Worm (Caenorhabditis elegans): ENCODE data around the gene C15C8.7.

C15C8.7 gene

DNA sequence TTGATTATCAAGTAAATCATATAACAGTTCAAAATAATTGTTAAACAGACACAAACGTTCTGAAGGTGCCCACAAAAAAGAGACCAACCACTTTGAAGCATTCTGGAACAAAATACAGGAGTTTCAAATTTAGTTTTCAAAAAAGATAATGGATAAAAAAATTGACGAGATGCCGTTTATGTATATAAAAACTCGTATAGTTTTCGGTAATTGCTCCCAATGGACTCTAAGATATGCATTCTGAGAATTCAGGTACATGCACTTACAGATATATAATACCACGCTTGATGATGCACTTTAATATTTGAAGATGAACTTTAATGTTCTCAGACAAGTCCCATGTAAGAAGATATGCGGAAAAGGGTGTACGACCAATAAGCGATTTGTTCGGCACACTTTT, 26.2 kb downstream of the C15C8.7 start, which contains the start of gene str-181:
Gene str-181 (minus strand): TSS at position 101 of the 400 bp plus-strand sequence.
- TF ChIP-seq nhr-76 (tag; optimal IDR thresholded peaks at IDR 0.05): no peak
- TF ChIP-seq unc-120 (tag; optimal IDR thresholded peaks at IDR 0.05; ENCODE audit: poor library complexity, severe bottlenecking): no peak
- no peak for TF ChIP-seq mls-2 (tag; optimal IDR thresholded peaks at IDR 0.05)
- no peak for TF ChIP-seq nhr-237 (tag; optimal IDR thresholded peaks at IDR 0.05)
- no peak for TF ChIP-seq M03D4.4 (tag; optimal IDR thresholded peaks at IDR 0.05)
- no peak for TF ChIP-seq sptf-1 (tag; optimal IDR thresholded peaks at IDR 0.05)
- no peak for TF ChIP-seq nhr-12 (tag; optimal IDR thresholded peaks at IDR 0.05)
- TF ChIP-seq mab-5 (tag; optimal IDR thresholded peaks at IDR 0.05): no peak
- TF ChIP-seq blmp-1 (tag; optimal IDR thresholded peaks at IDR 0.05): no peak
- no peak for TF ChIP-seq ceh-39 (tag; optimal IDR thresholded peaks at IDR 0.05)
- TF ChIP-seq flh-1 (GFP tag; optimal IDR thresholded peaks at IDR 0.05): no peak
- no peak for TF ChIP-seq ham-2 (GFP tag; optimal IDR thresholded peaks at IDR 0.05)
- TF ChIP-seq ceh-83 (GFP tag; optimal IDR thresholded peaks at IDR 0.05): no peak
- no peak for TF ChIP-seq tbx-8 (GFP tag; optimal IDR thresholded peaks at IDR 0.05)
- no peak for TF ChIP-seq hlh-1 (tag; optimal IDR thresholded peaks at IDR 0.05)
- TF ChIP-seq lin-13 (tag; optimal IDR thresholded peaks at IDR 0.05): no peak
- no peak for TF ChIP-seq snpc-4 (tag; optimal IDR thresholded peaks at IDR 0.05)
- no peak for TF ChIP-seq lsy-2 (tag; optimal IDR thresholded peaks at IDR 0.05)
- no peak for TF ChIP-seq unc-39 (tag; optimal IDR thresholded peaks at IDR 0.05)

DNA sequence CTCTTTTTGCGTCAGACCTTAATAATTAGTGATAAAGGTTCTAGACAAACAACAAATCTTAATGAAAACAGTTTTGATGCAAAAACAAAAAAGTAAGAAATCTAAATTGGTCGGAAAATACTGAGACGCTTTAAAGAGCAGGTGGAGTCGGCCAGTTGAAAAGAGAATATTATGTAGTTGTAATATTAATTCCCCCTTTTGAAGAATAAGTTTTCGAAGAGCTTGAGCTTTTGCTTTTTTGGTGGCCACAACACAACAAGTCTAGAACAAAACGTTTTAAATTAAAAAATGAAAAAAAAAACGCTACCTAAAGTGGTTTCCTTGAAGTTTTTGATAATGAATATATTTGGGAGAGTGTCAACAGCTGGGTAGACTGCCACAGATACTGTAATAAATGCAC, 28.4 kb downstream of the C15C8.7 start, which contains the start of gene str-178:
Gene str-178 (minus strand): TSS at position 101 of the 400 bp plus-strand sequence.
- TF ChIP-seq unc-39 (tag; optimal IDR thresholded peaks at IDR 0.05): no peak
- TF ChIP-seq ces-1 (GFP tag; optimal IDR thresholded peaks at IDR 0.05): no peak
- no peak for TF ChIP-seq pha-4 (tag; optimal IDR thresholded peaks at IDR 0.05)
- no peak for TF ChIP-seq nhr-237 (tag; optimal IDR thresholded peaks at IDR 0.05)
- no peak for TF ChIP-seq elt-1 (tag; optimal IDR thresholded peaks at IDR 0.05; ENCODE audit: borderline replicate concordance, insufficient read depth)
- TF ChIP-seq lin-32 (GFP tag; optimal IDR thresholded peaks at IDR 0.05): no peak
- TF ChIP-seq nhr-2 (tag; optimal IDR thresholded peaks at IDR 0.05): no peak
- no peak for TF ChIP-seq elt-3 (tag; optimal IDR thresholded peaks at IDR 0.05)
- TF ChIP-seq mls-2 (tag; optimal IDR thresholded peaks at IDR 0.05): no peak
- no peak for TF ChIP-seq ztf-11 (tag; optimal IDR thresholded peaks at IDR 0.05)

- TF ChIP-seq unc-39 (tag; optimal IDR thresholded peaks at IDR 0.05) (no peak), sptf-1 (tag; optimal IDR thresholded peaks at IDR 0.05) (no peak), flh-1 (GFP tag; optimal IDR thresholded peaks at IDR 0.05) (no peak), blmp-1 (tag; optimal IDR thresholded peaks at IDR 0.05) (no peak), M03D4.4 (tag; optimal IDR thresholded peaks at IDR 0.05) (no peak), drap-1 (GFP tag; optimal IDR thresholded peaks at IDR 0.05) (no peak), snpc-4 (tag; optimal IDR thresholded peaks at IDR 0.05) (no peak), ztf-11 (tag; optimal IDR thresholded peaks at IDR 0.05) (no peak), ceh-39 (tag; optimal IDR thresholded peaks at IDR 0.05) (no peak), elt-3 (tag; optimal IDR thresholded peaks at IDR 0.05) (no peak), nhr-28 (tag; optimal IDR thresholded peaks at IDR 0.05) (no peak)
These were observed 30.7 kb downstream of the C15C8.7 start, which contains the start of gene R11D1.4 for ce11 chrV:12714120-12714519. TSS of gene R11D1.4 (minus strand) at chrV:12714220.

DNA sequence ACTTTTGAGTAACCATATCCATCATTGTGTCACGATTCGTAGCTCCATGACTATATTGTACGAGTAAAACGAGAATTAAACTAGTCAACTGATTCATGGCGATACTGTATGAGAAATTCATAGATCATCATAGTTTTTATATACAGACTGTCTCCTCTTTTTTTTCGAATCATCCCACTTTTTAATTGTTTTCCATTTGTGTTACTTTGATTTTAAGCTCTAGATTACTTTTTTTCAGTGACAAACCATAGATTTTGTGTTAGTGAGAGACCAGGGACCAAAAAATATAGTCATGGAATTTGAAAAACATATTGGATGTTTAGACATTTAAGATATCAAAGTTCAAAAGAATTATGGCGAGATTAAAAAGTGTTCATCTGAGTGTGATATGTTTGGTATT, 32.9 kb downstream of the C15C8.7 start, which contains the start of gene R11D1.3:
Gene R11D1.3 (minus strand): TSS at position 101 of the 400 bp plus-strand sequence.
- TF ChIP-seq zip-8 (tag; optimal IDR thresholded peaks at IDR 0.05): no peak
- TF ChIP-seq nhr-237 (tag; optimal IDR thresholded peaks at IDR 0.05): no peak
- no peak for TF ChIP-seq lsy-2 (tag; optimal IDR thresholded peaks at IDR 0.05)
- no peak for TF ChIP-seq tbx-8 (GFP tag; optimal IDR thresholded peaks at IDR 0.05)
- TF ChIP-seq ceh-43 (GFP tag; optimal IDR thresholded peaks at IDR 0.05): no peak
- TF ChIP-seq elt-3 (tag; optimal IDR thresholded peaks at IDR 0.05): no peak
- no peak for TF ChIP-seq blmp-1 (tag; optimal IDR thresholded peaks at IDR 0.05)
- TF ChIP-seq ceh-83 (GFP tag; optimal IDR thresholded peaks at IDR 0.05): no peak
- no peak for TF ChIP-seq flh-1 (GFP tag; optimal IDR thresholded peaks at IDR 0.05)
- TF ChIP-seq nhr-2 (tag; optimal IDR thresholded peaks at IDR 0.05): no peak
- TF ChIP-seq lin-32 (GFP tag; optimal IDR thresholded peaks at IDR 0.05): no peak
- TF ChIP-seq ham-2 (GFP tag; optimal IDR thresholded peaks at IDR 0.05): no peak
- no peak for TF ChIP-seq unc-62 (GFP tag; optimal IDR thresholded peaks at IDR 0.05)
- no peak for TF ChIP-seq lin-13 (tag; optimal IDR thresholded peaks at IDR 0.05)

DNA sequence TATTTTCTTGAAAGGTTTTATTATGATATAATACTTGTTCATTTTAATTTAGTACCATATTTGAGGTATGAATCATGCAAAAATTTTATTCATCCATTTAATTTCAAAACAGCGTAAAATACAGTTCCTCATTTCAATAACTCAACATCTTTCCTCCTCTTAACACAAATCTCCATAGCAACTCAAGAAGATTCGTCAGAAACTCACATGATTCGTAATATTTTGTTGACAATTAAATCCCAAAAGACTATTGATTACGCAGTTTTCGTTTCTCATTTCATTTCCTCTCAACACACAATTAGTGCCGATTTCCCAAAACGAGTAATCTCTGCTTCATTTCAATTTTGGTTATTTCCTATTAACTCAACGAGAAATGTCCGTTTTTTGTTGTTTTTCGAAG, 36.5 kb downstream of the C15C8.7 start, which contains the start of gene R11D1.2:
Gene R11D1.2 (plus strand): TSS at position 301 of the 400 bp plus-strand sequence.
- TF ChIP-seq bed-3 (GFP tag; optimal IDR thresholded peaks at IDR 0.05) (no peak), mep-1 (tag; optimal IDR thresholded peaks at IDR 0.05) (no peak), elt-1 (tag; optimal IDR thresholded peaks at IDR 0.05; ENCODE audit: borderline replicate concordance, insufficient read depth) (no peak), elt-3 (tag; optimal IDR thresholded peaks at IDR 0.05) (no peak), sem-2 (GFP tag; optimal IDR thresholded peaks at IDR 0.05) (no peak), unc-39 (tag; optimal IDR thresholded peaks at IDR 0.05) (no peak), nhr-76 (tag; optimal IDR thresholded peaks at IDR 0.05) (no peak), nhr-237 (tag; optimal IDR thresholded peaks at IDR 0.05) (no peak), lin-13 (tag; optimal IDR thresholded peaks at IDR 0.05) (no peak), nhr-2 (tag; optimal IDR thresholded peaks at IDR 0.05) (no peak), ceh-39 (tag; optimal IDR thresholded peaks at IDR 0.05) (no peak), ceh-83 (GFP tag; optimal IDR thresholded peaks at IDR 0.05) (no peak), ceh-43 (GFP tag; optimal IDR thresholded peaks at IDR 0.05) (no peak), lin-32 (GFP tag; optimal IDR thresholded peaks at IDR 0.05) (no peak)
